Fruit fly (Drosophila melanogaster): ENCODE data around the gene CG7059.

CG7059 gene

DNA sequence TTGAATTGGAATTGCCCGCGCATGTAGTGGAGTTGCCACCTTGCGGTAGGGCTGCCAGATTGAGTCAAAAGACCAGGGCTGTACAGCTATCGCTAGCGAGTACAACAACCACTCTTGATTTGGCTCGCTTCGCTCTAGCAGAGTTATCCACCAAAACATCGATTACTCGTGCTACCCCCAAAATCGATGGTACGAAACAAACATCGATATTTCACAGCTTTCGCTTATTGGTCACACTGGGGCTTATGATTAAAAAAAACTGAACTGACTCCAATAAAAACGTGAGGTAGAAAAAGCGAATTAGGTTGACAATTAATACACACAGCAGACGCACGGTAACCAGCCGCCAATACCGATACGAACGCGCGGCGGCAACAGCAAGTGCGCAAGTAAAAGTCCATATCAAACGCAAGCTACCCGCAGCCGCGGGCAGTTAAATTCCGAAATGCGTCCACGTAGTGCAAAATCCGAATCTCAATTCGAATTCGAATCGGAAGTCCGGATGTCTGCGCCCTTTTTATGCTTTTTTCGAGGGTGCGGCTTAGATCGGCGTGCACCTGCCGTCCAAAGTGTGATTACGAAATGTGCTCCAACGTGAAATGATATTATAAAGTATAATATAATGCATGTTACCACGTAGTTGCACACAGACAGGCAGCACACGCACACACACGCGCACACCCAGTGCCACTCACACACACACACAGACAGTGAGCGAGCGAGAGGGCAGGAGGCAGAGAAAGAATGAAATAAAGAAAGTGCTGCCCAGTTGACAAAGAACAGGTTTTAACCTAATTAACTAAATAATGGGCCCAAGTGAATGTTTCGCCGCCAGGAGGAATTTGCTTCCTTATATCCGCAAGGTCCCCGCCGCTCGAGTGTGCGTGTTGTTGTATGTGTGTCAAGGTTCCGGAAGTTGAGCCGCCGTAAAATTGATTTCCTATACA is 32.8 kb upstream of the CG7059 start, which contains the start of gene Sar1 (continued):
- peak; percentile 25 for TF ChIP-seq CG13424 (tag; optimal IDR thresholded peaks at IDR 0.05)
- TF ChIP-seq maf-S (GFP tag; optimal IDR thresholded peaks at IDR 0.05) = no peak
- TF ChIP-seq CTCF (GFP tag; optimal IDR thresholded peaks at IDR 0.05) = peak; percentile 60
- no peak for TF ChIP-seq CG12071 (GFP tag; optimal IDR thresholded peaks at IDR 0.05)
- TF ChIP-seq CG34422 (GFP tag; IDR thresholded peaks at IDR 0.05) = peak; percentile 51; the same call in 2 of the 3 replicates
- TF ChIP-seq CG15479 (GFP tag; optimal IDR thresholded peaks at IDR 0.05) = no peak
- TF ChIP-seq CG32772 (GFP tag; IDR thresholded peaks at IDR 0.05) = peak; percentile 55
- peak; percentile 22 for TF ChIP-seq caup (GFP tag; optimal IDR thresholded peaks at IDR 0.05; ENCODE audit: severe bottlenecking)
- peak; percentile 50 for TF ChIP-seq NC2β (GFP tag; optimal IDR thresholded peaks at IDR 0.05)
- peak; percentile 16 for TF ChIP-seq abd-A (tag; optimal IDR thresholded peaks at IDR 0.05)
- TF ChIP-seq CG3407 (GFP tag; optimal IDR thresholded peaks at IDR 0.05) = no peak
- peak; percentile 96 for TF ChIP-seq CG15514 (GFP tag; optimal IDR thresholded peaks at IDR 0.05)
- TF ChIP-seq dmrt11E (tag; optimal IDR thresholded peaks at IDR 0.05) = peak; percentile 5
- TF ChIP-seq gfzf (GFP tag; optimal IDR thresholded peaks at IDR 0.05) = peak; percentile 99
- peak; percentile 80 for TF ChIP-seq YL-1 (GFP tag; optimal IDR thresholded peaks at IDR 0.05)
- no peak for TF ChIP-seq CG6654 (GFP tag; optimal IDR thresholded peaks at IDR 0.05)
- TF ChIP-seq CG4404 (GFP tag; IDR thresholded peaks at IDR 0.05) = no peak; the same call in 1 of the 2 replicates
- TF ChIP-seq lab (GFP tag; optimal IDR thresholded peaks at IDR 0.05) = peak; percentile 11
- no peak for TF ChIP-seq CG14667 (GFP tag; IDR thresholded peaks at IDR 0.05)
- TF ChIP-seq gt (GFP tag; IDR thresholded peaks at IDR 0.05) = no peak
- peak; percentile 97 for TF ChIP-seq pita (GFP tag; optimal IDR thresholded peaks at IDR 0.05)
- TF ChIP-seq inv (GFP tag; IDR thresholded peaks at IDR 0.05; ENCODE audit: partially characterized antibody) = peak; percentile 89
- TF ChIP-seq lov (optimal IDR thresholded peaks at IDR 0.05) = no peak
- TF ChIP-seq lov (GFP tag; IDR thresholded peaks at IDR 0.05) = no peak
- TF ChIP-seq Gsc (GFP tag; IDR thresholded peaks at IDR 0.05) = no peak
- TF ChIP-seq CG16813 (GFP tag; IDR thresholded peaks at IDR 0.05; ENCODE audit: partially characterized antibody) = peak; percentile 93
- peak; percentile 46 for TF ChIP-seq ERR (GFP tag; optimal IDR thresholded peaks at IDR 0.05)
- no peak for TF ChIP-seq cas (GFP tag; IDR thresholded peaks at IDR 0.05)
- peak; percentile 3 for TF ChIP-seq Dip3 (GFP tag; optimal IDR thresholded peaks at IDR 0.05)
- no peak for TF ChIP-seq kay (GFP tag; optimal IDR thresholded peaks at IDR 0.05)
- TF ChIP-seq CG2116 (GFP tag; optimal IDR thresholded peaks at IDR 0.05) = peak; percentile 83
- no peak for TF ChIP-seq Bdp1 (GFP tag; optimal IDR thresholded peaks at IDR 0.05)
- TF ChIP-seq trem (tag; optimal IDR thresholded peaks at IDR 0.05) = peak; percentile 89
- no peak for TF ChIP-seq pros (GFP tag; optimal IDR thresholded peaks at IDR 0.05)
- peak; percentile 55 for TF ChIP-seq CG17912 (GFP tag; optimal IDR thresholded peaks at IDR 0.05)
- TF ChIP-seq twi (tag; optimal IDR thresholded peaks at IDR 0.05) = no peak
- no peak for TF ChIP-seq CG16779 (GFP tag; IDR thresholded peaks at IDR 0.05)
- TF ChIP-seq mld (GFP tag; IDR thresholded peaks at IDR 0.05; ENCODE audit: partially characterized antibody) = peak; percentile 72; the same call in 2 of the 3 replicates
- no peak for TF ChIP-seq ssp (GFP tag; IDR thresholded peaks at IDR 0.05)
- no peak for TF ChIP-seq CG3726 (GFP tag; IDR thresholded peaks at IDR 0.05)
- TF ChIP-seq sug (tag; optimal IDR thresholded peaks at IDR 0.05) = peak; percentile 60
- no peak for TF ChIP-seq ab (GFP tag; optimal IDR thresholded peaks at IDR 0.05)
- TF ChIP-seq CG3281 (GFP tag; optimal IDR thresholded peaks at IDR 0.05) = peak; percentile 12
- no peak for TF ChIP-seq Drgx (GFP tag; IDR thresholded peaks at IDR 0.05)
- TF ChIP-seq disco-r (GFP tag; optimal IDR thresholded peaks at IDR 0.05) = peak; percentile 26
- TF ChIP-seq Vsx1 (GFP tag; optimal IDR thresholded peaks at IDR 0.05) = peak; percentile 24
- no peak for TF ChIP-seq CG12236 (GFP tag; optimal IDR thresholded peaks at IDR 0.05)
- peak; percentile 24 for TF ChIP-seq CG7839 (tag; optimal IDR thresholded peaks at IDR 0.05)
- no peak for TF ChIP-seq GATAe (GFP tag; conservative IDR thresholded peaks at IDR 0.05)
